Fruit fly (Drosophila melanogaster): Measurements from ENCODE around the gene CG32425.

- TF ChIP-seq CG17806 (tag; optimal IDR thresholded peaks at IDR 0.05) (no peak), rn (GFP tag; IDR thresholded peaks at IDR 0.05) (no peak), CG12605 (GFP tag; IDR thresholded peaks at IDR 0.05) (no peak), Snoo (tag; optimal IDR thresholded peaks at IDR 0.05) (no peak), D1 (tag; optimal IDR thresholded peaks at IDR 0.05) (no peak), fd96Ca (GFP tag; IDR thresholded peaks at IDR 0.05) (no peak), CG8159 (tag; optimal IDR thresholded peaks at IDR 0.05) (no peak), CG14655 (GFP tag; optimal IDR thresholded peaks at IDR 0.05) (no peak), CG10348 (GFP tag; IDR thresholded peaks at IDR 0.05) (no peak), CG34367 (tag; optimal IDR thresholded peaks at IDR 0.05) (no peak), Pif1B (GFP tag; optimal IDR thresholded peaks at IDR 0.05) (no peak), Pif1A (GFP tag; optimal IDR thresholded peaks at IDR 0.05) (no peak), CG4496 (GFP tag; IDR thresholded peaks at IDR 0.05) (no peak)
These were observed 48.4 kb upstream of the CG32425 start for dm6 chr3L:20448773-20449172.
